Fruit fly (Drosophila melanogaster) whole organism: ENCODE measurements around the gene Tig.

ENCODE experiments used
- CG8478 ChIP-seq: fragments of >200 bp; optimal IDR thresholded peaks from 2 replicates; lab custom pipeline; 2018; ENCODE audit warnings: inconsistent platforms
- usp ChIP-seq: fragments of >200 bp; optimal IDR thresholded peaks from 2 replicates; lab custom pipeline; 2017; ENCODE audit warnings: missing biosample characterization, missing genetic modification characterization, mixed read lengths

dm6 chr2L:6422488-6422887 lies 622 bp downstream of the Tig start:
- no peak for TF ChIP-seq CG8478
- no peak for TF ChIP-seq usp (GFP tag; lab: Kevin White, UChicago)
